Worm (Caenorhabditis elegans) whole organism, midembryonic: Measurements from ENCODE around the gene F38H4.4.

Experiments used
- T22C8.4 ChIP-seq: fragments of 200-800 bp; sonication (Bioruptor generic); IDR thresholded peaks from 2 replicates; pipeline ENCODE4 v1.3.6; 2022; ENCODE audit warnings: missing genetic modification characterization, missing compliant biosample characterization
- cog-1 ChIP-seq: sonication (generic microtip); optimal IDR thresholded peaks from 2 replicates; lab custom pipeline; 2016; ENCODE audit warnings: missing genetic modification characterization, missing compliant biosample characterization
- flt-1 ChIP-seq: fragments of 200-800 bp; sonication (Bioruptor generic); IDR thresholded peaks from 2 replicates; pipeline ENCODE4 v1.3.6; 2022; ENCODE audit warnings: missing genetic modification characterization, missing compliant biosample characterization
- klf-2 ChIP-seq: fragments of 200-800 bp; sonication (Bioruptor generic); conservative IDR thresholded peaks from 2 replicates; pipeline ENCODE4 v1.3.6; 2022; ENCODE audit warnings: missing genetic modification reagents, missing genetic modification characterization, missing compliant biosample characterization
- med-1 ChIP-seq: sonication (generic microtip); optimal IDR thresholded peaks from 2 replicates; lab custom pipeline; 2017; ENCODE audit warnings: missing genetic modification characterization, mild to moderate bottlenecking, missing compliant biosample characterization, antibody characterized with exemption, missing genetic modification reagents; ENCODE audit not compliant: insufficient read depth
- ref-1 ChIP-seq: fragments of 200-800 bp; sonication (Bioruptor generic); conservative IDR thresholded peaks from 2 replicates; pipeline ENCODE4 v1.3.6; 2022; ENCODE audit warnings: missing genetic modification reagents, missing genetic modification characterization, missing compliant biosample characterization
- tab-1 ChIP-seq: fragments of 200-800 bp; sonication (Bioruptor generic); IDR thresholded peaks from 2 replicates; pipeline ENCODE4 v1.3.6; 2022; ENCODE audit warnings: missing genetic modification characterization, missing compliant biosample characterization
- ztf-23 ChIP-seq: fragments of 200-800 bp; sonication (Bioruptor generic); IDR thresholded peaks from 2 replicates; pipeline ENCODE4 v1.3.6; 2022; ENCODE audit warnings: missing genetic modification reagents, missing genetic modification characterization, missing compliant biosample characterization
- ztf-29 ChIP-seq: fragments of 200-800 bp; sonication (Bioruptor generic); IDR thresholded peaks from 2 replicates; pipeline ENCODE4 v1.3.6; 2022; ENCODE audit warnings: missing genetic modification reagents, missing genetic modification characterization, missing compliant biosample characterization

F38H4.4 gene

DNA sequence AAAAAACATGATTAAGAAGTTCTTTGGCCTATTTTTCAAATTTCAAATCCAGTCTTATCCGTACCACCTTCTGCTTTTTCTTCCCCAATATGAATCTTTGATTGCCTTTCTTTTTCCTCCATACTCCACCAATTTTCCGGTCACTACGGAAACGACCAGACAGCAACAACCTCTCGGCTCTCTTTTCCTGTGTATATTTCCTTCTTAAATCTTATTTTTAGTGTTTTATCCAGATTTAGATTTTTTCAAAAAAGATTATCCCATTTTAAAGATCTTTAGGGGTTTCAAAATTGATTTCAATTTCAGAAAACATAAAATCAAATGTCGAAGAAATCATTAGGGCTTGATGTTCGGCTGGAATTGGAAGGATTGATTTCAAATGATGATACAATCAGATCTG is 16.2 kb downstream of the F38H4.4 start, which contains the start of gene trpa-1:
Gene trpa-1 (plus strand): TSS at position 301 of the 400 bp plus-strand sequence.
- TF ChIP-seq ref-1 (no peak), tab-1 (GFP tag; lab: Robert Waterston, UW) (no peak), cog-1 (tag; lab: Kevin White, UChicago) (no peak), flt-1 (no peak), T22C8.4 (GFP tag; lab: Robert Waterston, UW) (no peak), ztf-29 (GFP tag; lab: Robert Waterston, UW) (no peak), ztf-23 (no peak), klf-2 (GFP tag; lab: Robert Waterston, UW) (no peak), med-1 (GFP tag; lab: Kevin White, UChicago) (no peak)

DNA sequence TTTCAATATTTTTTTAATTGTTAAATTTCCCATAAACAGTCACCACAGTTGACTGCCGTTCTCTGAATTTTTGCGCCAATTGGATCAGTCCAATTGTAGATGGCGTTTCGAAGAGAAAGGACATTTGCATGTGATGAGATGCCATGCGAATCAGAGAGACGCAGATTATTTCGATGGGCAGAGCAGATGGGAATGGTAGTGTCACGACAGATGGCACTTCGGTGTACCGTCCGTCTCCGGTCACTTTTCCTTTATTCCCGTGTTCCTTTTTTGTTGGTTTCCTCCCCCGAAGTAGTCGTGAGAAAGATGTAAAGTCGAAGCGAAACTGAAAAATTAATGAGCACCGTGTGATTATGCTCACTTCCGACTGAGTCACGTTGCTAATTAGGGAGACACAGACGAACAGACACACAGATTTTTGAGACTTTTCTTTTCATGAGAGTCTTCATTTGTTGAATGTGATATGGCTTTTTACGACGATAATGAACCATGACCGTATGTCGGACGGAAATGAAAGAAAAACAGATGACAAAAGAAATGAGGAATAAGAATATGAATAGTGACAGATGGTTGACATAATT is 19.7 kb downstream of the F38H4.4 start:
- TF ChIP-seq ref-1, result no peak
- TF ChIP-seq tab-1 (GFP tag; lab: Robert Waterston, UW), result no peak
- TF ChIP-seq T22C8.4 (GFP tag; lab: Robert Waterston, UW), result no peak
- no peak for TF ChIP-seq klf-2 (GFP tag; lab: Robert Waterston, UW)
- TF ChIP-seq flt-1, result no peak
- no peak for TF ChIP-seq cog-1 (tag; lab: Kevin White, UChicago)
- no peak for TF ChIP-seq ztf-29 (GFP tag; lab: Robert Waterston, UW)
- TF ChIP-seq ztf-23, result no peak
- TF ChIP-seq med-1 (GFP tag; lab: Kevin White, UChicago), result no peak

DNA sequence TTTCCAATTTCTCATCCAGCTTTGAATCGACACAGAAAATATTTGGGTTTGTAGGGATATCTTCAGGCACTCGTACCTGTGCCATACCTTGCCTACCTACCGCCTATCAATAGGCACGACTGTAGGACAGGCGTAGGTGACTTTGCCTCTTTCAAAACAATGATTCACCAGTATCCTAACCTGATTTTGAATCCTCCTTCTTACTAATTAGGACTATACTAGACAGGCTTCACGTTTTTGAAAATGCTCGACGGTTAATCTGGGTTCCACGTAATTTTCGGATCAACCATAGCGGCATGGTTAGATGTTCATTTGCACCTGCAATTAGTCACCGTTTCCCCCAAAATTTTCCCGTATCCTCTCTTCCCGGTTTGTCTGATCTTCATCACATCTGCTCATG is 20.4 kb downstream of the F38H4.4 start:
- TF ChIP-seq med-1 (GFP tag; lab: Kevin White, UChicago), result no peak
- TF ChIP-seq T22C8.4 (GFP tag; lab: Robert Waterston, UW), result no peak
- TF ChIP-seq klf-2 (GFP tag; lab: Robert Waterston, UW), result no peak
- TF ChIP-seq ref-1, result no peak
- no peak for TF ChIP-seq tab-1 (GFP tag; lab: Robert Waterston, UW)
- TF ChIP-seq ztf-29 (GFP tag; lab: Robert Waterston, UW), result no peak
- no peak for TF ChIP-seq flt-1

DNA sequence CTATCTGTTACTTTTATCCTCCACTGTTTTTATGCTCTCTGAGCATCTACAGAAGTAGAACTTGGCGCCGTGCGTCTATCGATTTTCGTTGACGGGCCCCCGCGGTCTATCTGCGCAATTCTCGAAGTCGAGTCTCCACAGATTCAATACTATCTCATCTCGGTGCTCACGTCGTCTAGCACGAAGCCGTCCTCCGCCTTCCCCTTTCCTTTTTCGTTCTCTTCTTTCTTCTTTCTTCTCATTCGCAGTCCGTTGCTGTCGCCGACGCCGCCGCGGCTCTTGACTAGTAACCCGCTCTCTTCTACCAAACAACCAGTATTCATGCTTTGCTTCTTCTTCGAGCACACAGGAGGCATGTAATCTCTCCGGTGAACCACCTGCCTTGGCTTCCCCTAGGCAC is 23.0 kb downstream of the F38H4.4 start:
- TF ChIP-seq ref-1 (no peak), ztf-23 (0 out of 2 replicates have a peak, but pooled peaks have one; percentile 15)

DNA sequence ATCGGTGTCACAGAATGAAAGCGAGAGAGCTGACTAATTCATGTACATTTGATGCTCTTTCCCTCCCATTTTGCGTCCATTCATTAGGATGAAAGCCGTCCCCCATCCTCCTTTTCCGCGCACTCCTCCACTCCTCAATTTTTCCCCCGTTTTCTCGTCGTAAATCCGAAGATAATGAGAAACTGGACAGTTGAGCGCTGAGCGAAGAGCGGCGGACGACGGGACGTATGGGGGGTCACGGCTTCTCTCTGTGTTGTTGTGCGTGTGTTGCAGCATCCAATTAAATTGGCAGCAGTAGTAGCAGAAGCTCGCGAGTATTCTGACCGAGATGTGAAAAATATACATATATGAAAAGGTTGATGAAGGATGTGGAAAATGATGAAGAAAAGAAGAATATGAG is 23.8 kb downstream of the F38H4.4 start:
- TF ChIP-seq klf-2 (GFP tag; lab: Robert Waterston, UW) (no peak), tab-1 (GFP tag; lab: Robert Waterston, UW) (0 out of 2 replicates have a peak, but pooled peaks have one; percentile 9), cog-1 (tag; lab: Kevin White, UChicago) (no peak)

DNA sequence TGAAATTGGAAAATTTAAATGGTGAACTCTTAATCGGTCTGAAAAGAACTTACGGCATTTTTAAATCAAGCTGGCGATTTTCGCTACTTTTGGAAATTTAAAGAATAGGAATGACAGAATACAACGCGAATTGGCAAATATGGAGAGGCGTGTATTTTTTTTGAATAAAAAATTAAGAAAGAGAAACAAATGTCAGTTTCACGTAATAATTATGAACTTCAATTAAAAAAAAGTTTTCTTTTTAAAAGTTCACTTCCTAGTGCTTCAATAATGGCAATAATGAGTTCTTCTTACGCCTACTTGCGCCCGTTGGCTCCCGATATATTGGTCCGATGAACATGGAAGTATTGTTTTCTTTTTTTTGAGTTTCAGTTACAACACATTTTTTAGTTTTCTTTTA is 29.6 kb downstream of the F38H4.4 start, which contains the start of gene pph-2:
Gene pph-2 (minus strand): TSS at position 101 of the 400 bp plus-strand sequence.
- no peak for TF ChIP-seq med-1 (GFP tag; lab: Kevin White, UChicago)
- TF ChIP-seq flt-1, result no peak
- no peak for TF ChIP-seq tab-1 (GFP tag; lab: Robert Waterston, UW)
- no peak for TF ChIP-seq klf-2 (GFP tag; lab: Robert Waterston, UW)
- TF ChIP-seq cog-1 (tag; lab: Kevin White, UChicago), result no peak
- TF ChIP-seq ztf-23, result no peak
- no peak for TF ChIP-seq ztf-29 (GFP tag; lab: Robert Waterston, UW)
- TF ChIP-seq ref-1, result no peak
- TF ChIP-seq T22C8.4 (GFP tag; lab: Robert Waterston, UW), result no peak

DNA sequence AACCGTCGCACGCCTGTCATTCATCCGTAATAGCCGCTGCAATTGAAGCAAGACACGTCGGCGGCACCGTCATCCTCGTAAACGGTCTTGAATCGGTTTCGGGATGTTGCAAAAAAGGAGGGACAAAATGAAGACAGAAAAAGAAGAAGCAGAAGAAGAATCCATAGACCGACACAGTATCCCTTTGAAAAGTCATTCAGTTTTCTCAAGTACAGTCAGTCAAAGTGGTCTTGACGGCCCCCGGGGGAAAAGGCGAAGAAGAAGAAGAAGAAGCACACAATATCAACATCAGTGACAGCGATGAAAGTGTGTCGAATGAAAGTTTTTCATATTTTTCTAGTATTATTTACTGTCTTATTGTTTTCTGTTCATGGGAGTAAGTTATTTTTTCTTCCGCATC is 30.2 kb downstream of the F38H4.4 start, which contains the start of gene cutl-27:
Gene cutl-27 (plus strand): TSS at position 301 of the 400 bp plus-strand sequence.
- TF ChIP-seq flt-1 (no peak), klf-2 (GFP tag; lab: Robert Waterston, UW) (no peak), ztf-23 (no peak), med-1 (GFP tag; lab: Kevin White, UChicago) (no peak), cog-1 (tag; lab: Kevin White, UChicago) (no peak), T22C8.4 (GFP tag; lab: Robert Waterston, UW) (no peak), ztf-29 (GFP tag; lab: Robert Waterston, UW) (no peak), ref-1 (no peak), tab-1 (GFP tag; lab: Robert Waterston, UW) (no peak)

DNA sequence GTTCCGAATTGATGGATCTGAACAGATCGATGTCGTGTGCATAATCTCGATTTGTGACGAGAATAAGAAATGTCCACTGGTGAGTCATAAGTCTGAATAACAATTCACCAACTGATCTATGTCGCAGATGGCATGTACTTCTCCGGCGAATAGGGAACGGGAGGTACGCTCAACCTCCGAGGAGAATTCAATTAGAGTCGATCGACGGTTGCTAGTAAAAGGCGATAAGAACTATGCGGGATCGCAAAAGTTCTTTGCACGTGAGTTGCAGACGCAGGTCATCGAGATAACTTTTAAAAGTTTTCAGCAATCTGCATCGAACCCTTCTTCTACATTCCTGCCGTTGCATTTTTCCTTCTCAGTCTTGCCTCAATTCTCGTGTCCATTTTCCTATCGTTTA is 34.5 kb downstream of the F38H4.4 start:
- TF ChIP-seq tab-1 (GFP tag; lab: Robert Waterston, UW), result no peak
- TF ChIP-seq ref-1, result no peak
- no peak for TF ChIP-seq cog-1 (tag; lab: Kevin White, UChicago)
- TF ChIP-seq T22C8.4 (GFP tag; lab: Robert Waterston, UW), result no peak
- no peak for TF ChIP-seq klf-2 (GFP tag; lab: Robert Waterston, UW)
- no peak for TF ChIP-seq flt-1
- TF ChIP-seq med-1 (GFP tag; lab: Kevin White, UChicago), result no peak
- no peak for TF ChIP-seq ztf-23
- TF ChIP-seq ztf-29 (GFP tag; lab: Robert Waterston, UW), result no peak

DNA sequence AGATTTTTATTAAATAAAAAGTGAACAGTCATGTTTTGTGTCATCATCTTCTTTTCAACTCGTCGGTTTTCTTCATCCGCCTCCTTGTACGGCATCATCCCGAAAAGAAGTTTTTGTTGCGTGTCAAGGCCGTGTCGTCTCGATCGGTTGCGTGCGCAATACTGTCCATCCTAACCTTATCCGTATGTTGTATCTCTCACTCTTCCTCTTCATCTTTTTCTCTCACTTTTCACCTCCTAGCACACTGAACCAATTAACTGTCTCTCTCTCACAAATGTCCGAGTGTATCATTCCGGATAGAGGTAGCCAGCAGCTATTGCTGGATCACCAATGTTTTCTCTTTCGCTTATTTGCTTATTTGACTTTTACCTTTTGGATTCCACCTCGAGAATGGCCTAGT is 35.4 kb downstream of the F38H4.4 start:
- TF ChIP-seq ref-1 (no peak), ztf-23 (no peak), T22C8.4 (GFP tag; lab: Robert Waterston, UW) (no peak), tab-1 (GFP tag; lab: Robert Waterston, UW) (no peak), cog-1 (tag; lab: Kevin White, UChicago) (no peak), flt-1 (no peak), med-1 (GFP tag; lab: Kevin White, UChicago) (no peak), klf-2 (GFP tag; lab: Robert Waterston, UW) (no peak), ztf-29 (GFP tag; lab: Robert Waterston, UW) (no peak)

DNA sequence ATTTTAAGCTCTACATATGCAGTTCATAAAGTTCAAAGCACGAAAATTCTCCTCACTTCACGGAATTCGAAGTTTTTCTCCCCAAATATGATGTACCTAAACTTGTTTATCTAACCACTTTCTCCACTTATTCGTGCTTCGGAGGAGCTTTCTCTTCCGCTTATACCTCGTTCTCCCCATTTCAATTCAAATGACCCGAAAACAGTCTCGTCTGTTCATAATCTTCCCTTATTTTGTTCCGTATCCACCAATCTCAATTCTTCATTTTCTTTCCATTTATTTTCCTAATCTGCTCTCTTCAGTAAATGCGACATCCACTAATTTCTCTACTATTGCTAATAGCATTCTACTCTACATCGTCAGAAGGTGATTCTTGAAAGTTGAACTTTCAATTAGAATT is 37.3 kb downstream of the F38H4.4 start, which contains the start of gene let-653:
Gene let-653 (plus strand): TSS at position 301 of the 400 bp plus-strand sequence.
- no peak for TF ChIP-seq T22C8.4 (GFP tag; lab: Robert Waterston, UW)
- TF ChIP-seq flt-1, result no peak
- TF ChIP-seq med-1 (GFP tag; lab: Kevin White, UChicago), result no peak
- no peak for TF ChIP-seq klf-2 (GFP tag; lab: Robert Waterston, UW)
- no peak for TF ChIP-seq cog-1 (tag; lab: Kevin White, UChicago)
- TF ChIP-seq tab-1 (GFP tag; lab: Robert Waterston, UW), result no peak
- no peak for TF ChIP-seq ref-1
- no peak for TF ChIP-seq ztf-29 (GFP tag; lab: Robert Waterston, UW)
- TF ChIP-seq ztf-23, result no peak
